Comparison of ENCODE assay signal across 5 worm cellular contexts in genomic region chrV:11446297-11446696, ce11.
TF ChIP-seq lines count a peak whose summit lies in the region.

Gene mig-17 (plus strand): TSS chrV:11446685.

TF ChIP-seq in whole organism, L1 larva, 84 proteins besides CTCF, POLR2A, EP300 and RAD21 (continues in another document):
- TF ChIP-seq ztf-11 (tag; optimal IDR thresholded peaks at IDR 0.05; lab: Kevin White, UChicago) (no peak), F16B12.6 (tag; optimal IDR thresholded peaks at IDR 0.05; lab: Kevin White, UChicago) (no peak), unc-30 (tag; optimal IDR thresholded peaks at IDR 0.05; lab: Kevin White, UChicago) (no peak), hlh-17 (GFP tag; optimal IDR thresholded peaks at IDR 0.05; lab: Kevin White, UChicago; ENCODE audit: borderline replicate concordance) (no peak), dsc-1 (tag; optimal IDR thresholded peaks at IDR 0.05; lab: Kevin White, UChicago) (peak; percentile 42), hpl-2 (GFP tag; optimal IDR thresholded peaks at IDR 0.05; lab: Kevin White, UChicago) (no peak), nhr-85 (tag; lab: Kevin White, UChicago) (no peak), jun-1 (tag; optimal IDR thresholded peaks at IDR 0.05; lab: Kevin White, UChicago) (no peak), alr-1 (tag; optimal IDR thresholded peaks at IDR 0.05; lab: Kevin White, UChicago; ENCODE audit: borderline replicate concordance) (no peak), pag-3 (tag; optimal IDR thresholded peaks at IDR 0.05; lab: Kevin White, UChicago; ENCODE audit: borderline replicate concordance, insufficient read depth) (peak; percentile 72), mep-1 (tag; optimal IDR thresholded peaks at IDR 0.05; lab: Kevin White, UChicago) (no peak), sox-4 (tag; optimal IDR thresholded peaks at IDR 0.05; lab: Kevin White, UChicago) (no peak), pax-3 (tag; optimal IDR thresholded peaks at IDR 0.05; lab: Kevin White, UChicago) (no peak), isw-1 (GFP tag; IDR thresholded peaks at IDR 0.05; lab: Robert Waterston, UW) (no peak), elt-2 (tag; optimal IDR thresholded peaks at IDR 0.05; lab: Kevin White, UChicago) (no peak), nhr-20 (tag; optimal IDR thresholded peaks at IDR 0.05; lab: Kevin White, UChicago) (no peak), C04F5.9 (tag; optimal IDR thresholded peaks at IDR 0.05; lab: Kevin White, UChicago) (no peak), xbp-1 (tag; optimal IDR thresholded peaks at IDR 0.05; lab: Kevin White, UChicago) (no peak), aha-1 (tag; optimal IDR thresholded peaks at IDR 0.05; lab: Kevin White, UChicago) (no peak)

TF ChIP-seq in whole organism, L2 larva, 48 proteins besides CTCF, POLR2A, EP300 and RAD21:
- TF ChIP-seq nhr-129 (tag; optimal IDR thresholded peaks at IDR 0.05; lab: Kevin White, UChicago) (peak; percentile 31), sma-9 (GFP tag; optimal IDR thresholded peaks at IDR 0.05; lab: Kevin White, UChicago) (peak; percentile 7), sma-9 (tag; optimal IDR thresholded peaks at IDR 0.05; lab: Kevin White, UChicago) (no peak), snpc-4 (tag; optimal IDR thresholded peaks at IDR 0.05; lab: Kevin White, UChicago) (no peak), F13H6.1 (tag; optimal IDR thresholded peaks at IDR 0.05; lab: Kevin White, UChicago) (peak; percentile 56)

TF ChIP-seq in whole organism, L3 larva, 47 proteins besides CTCF, POLR2A, EP300 and RAD21:
- TF ChIP-seq sea-2 (GFP tag; optimal IDR thresholded peaks at IDR 0.05; lab: Kevin White, UChicago) (no peak), ZK546.5 (tag; optimal IDR thresholded peaks at IDR 0.05; lab: Kevin White, UChicago) (no peak), skn-1 (tag; optimal IDR thresholded peaks at IDR 0.05; lab: Kevin White, UChicago) (no peak), ceh-82 (tag; optimal IDR thresholded peaks at IDR 0.05; lab: Kevin White, UChicago) (no peak), egl-5 (tag; optimal IDR thresholded peaks at IDR 0.05; lab: Kevin White, UChicago) (peak; percentile 53), R02D3.7 (tag; optimal IDR thresholded peaks at IDR 0.05; lab: Kevin White, UChicago) (no peak), fkh-10 (GFP tag; optimal IDR thresholded peaks at IDR 0.05; lab: Kevin White, UChicago) (no peak), tbx-2 (tag; optimal IDR thresholded peaks at IDR 0.05; lab: Kevin White, UChicago) (no peak), hmg-11 (tag; optimal IDR thresholded peaks at IDR 0.05; lab: Kevin White, UChicago) (no peak), nfya-1 (tag; optimal IDR thresholded peaks at IDR 0.05; lab: Kevin White, UChicago; ENCODE audit: insufficient read depth) (peak; percentile 23), ceh-28 (tag; optimal IDR thresholded peaks at IDR 0.05; lab: Kevin White, UChicago) (no peak), pqm-1 (tag; optimal IDR thresholded peaks at IDR 0.05; lab: Kevin White, UChicago) (no peak), ceh-16 (tag; optimal IDR thresholded peaks at IDR 0.05; lab: Kevin White, UChicago) (no peak), nhr-76 (tag; optimal IDR thresholded peaks at IDR 0.05; lab: Kevin White, UChicago) (no peak), elt-2 (tag; optimal IDR thresholded peaks at IDR 0.05; lab: Kevin White, UChicago) (no peak), mdl-1 (tag; optimal IDR thresholded peaks at IDR 0.05; lab: Kevin White, UChicago) (no peak)

TF ChIP-seq in whole organism, late embryonic, 69 proteins besides CTCF, POLR2A, EP300 and RAD21:
- TF ChIP-seq unc-42 (tag; optimal IDR thresholded peaks at IDR 0.05; lab: Kevin White, UChicago) (peak; percentile 85), unc-86 (tag; optimal IDR thresholded peaks at IDR 0.05; lab: Kevin White, UChicago) (no peak), ama-1 (optimal IDR thresholded peaks at IDR 0.05; lab: Kevin White, UChicago) (no peak), tbx-7 (tag; optimal IDR thresholded peaks at IDR 0.05; lab: Kevin White, UChicago) (no peak), nhr-232 (tag; optimal IDR thresholded peaks at IDR 0.05; lab: Kevin White, UChicago) (no peak), madf-2 (tag; optimal IDR thresholded peaks at IDR 0.05; lab: Kevin White, UChicago) (no peak), pat-9 (tag; optimal IDR thresholded peaks at IDR 0.05; lab: Kevin White, UChicago) (no peak), lin-11 (tag; optimal IDR thresholded peaks at IDR 0.05; lab: Kevin White, UChicago) (no peak), ceh-18 (tag; optimal IDR thresholded peaks at IDR 0.05; lab: Kevin White, UChicago) (no peak), C08G9.2 (tag; optimal IDR thresholded peaks at IDR 0.05; lab: Kevin White, UChicago) (no peak), mec-3 (tag; optimal IDR thresholded peaks at IDR 0.05; lab: Kevin White, UChicago; ENCODE audit: borderline replicate concordance) (no peak), unc-55 (GFP tag; optimal IDR thresholded peaks at IDR 0.05; lab: Kevin White, UChicago) (peak; percentile 36), pha-2 (tag; optimal IDR thresholded peaks at IDR 0.05; lab: Kevin White, UChicago) (no peak)

TF ChIP-seq in whole organism, mixed stage, embryonic, 35 proteins besides CTCF, POLR2A, EP300 and RAD21:
- TF ChIP-seq ces-1 (GFP tag; optimal IDR thresholded peaks at IDR 0.05; lab: Kevin White, UChicago) (peak; percentile 94), hlh-1 (tag; optimal IDR thresholded peaks at IDR 0.05; lab: Kevin White, UChicago) (peak; percentile 91), unc-62 (GFP tag; optimal IDR thresholded peaks at IDR 0.05; lab: Kevin White, UChicago) (peak; percentile 12), nhr-12 (tag; optimal IDR thresholded peaks at IDR 0.05; lab: Kevin White, UChicago) (no peak), ceh-43 (GFP tag; optimal IDR thresholded peaks at IDR 0.05; lab: Kevin White, UChicago) (no peak)

Comparison
In these comparisons a context has a peak if more than half of its experiments do, and no peak if none do; other contexts are left out.
1. Of the 10 proteins assayed by ChIP-seq in both whole organism, L1 larva and whole organism, late embryonic: peak only in whole organism, L1 larva: pag-3; only in whole organism, late embryonic: none; in both: none; in neither: 9.